Worm (Caenorhabditis elegans) whole organism, mixed stage, embryonic: Measurements from ENCODE around the gene clec-266.

Experiments used
- lsy-2 ChIP-seq: fragments of 150-350 bp; optimal IDR thresholded peaks from 2 replicates; lab custom pipeline; 2014; ENCODE audit warnings: missing biosample characterization, missing genetic modification characterization
- mab-5 ChIP-seq: fragments of 150-350 bp; optimal IDR thresholded peaks from 2 replicates; lab custom pipeline; 2014; ENCODE audit warnings: missing biosample characterization, missing genetic modification characterization
- nhr-12 ChIP-seq: fragments of 150-350 bp; optimal IDR thresholded peaks from 2 replicates; lab custom pipeline; 2014; ENCODE audit warnings: missing biosample characterization, missing genetic modification characterization
- nhr-28 ChIP-seq: fragments of 150-350 bp; optimal IDR thresholded peaks from 2 replicates; lab custom pipeline; 2014; ENCODE audit warnings: missing biosample characterization, missing genetic modification characterization
- snpc-4 ChIP-seq: fragments of 150-350 bp; optimal IDR thresholded peaks from 2 replicates; lab custom pipeline; 2014; ENCODE audit warnings: missing biosample characterization, missing genetic modification characterization
- sptf-1 ChIP-seq: sonication (generic microtip); optimal IDR thresholded peaks from 2 replicates; lab custom pipeline; 2017; ENCODE audit warnings: mild to moderate bottlenecking, missing genetic modification characterization, moderate library complexity, missing compliant biosample characterization
- unc-120 ChIP-seq: sonication (generic microtip); optimal IDR thresholded peaks from 2 replicates; lab custom pipeline; 2017; ENCODE audit warnings: missing genetic modification characterization, missing compliant biosample characterization; ENCODE audit not compliant: poor library complexity, severe bottlenecking
- unc-62 ChIP-seq: fragments of 150-350 bp; optimal IDR thresholded peaks from 2 replicates; lab custom pipeline; 2014; ENCODE audit warnings: missing biosample characterization, missing genetic modification reagents, missing genetic modification characterization
- ztf-11 ChIP-seq: fragments of 150-350 bp; optimal IDR thresholded peaks from 2 replicates; lab custom pipeline; 2014; ENCODE audit warnings: missing biosample characterization, missing genetic modification characterization

DNA sequence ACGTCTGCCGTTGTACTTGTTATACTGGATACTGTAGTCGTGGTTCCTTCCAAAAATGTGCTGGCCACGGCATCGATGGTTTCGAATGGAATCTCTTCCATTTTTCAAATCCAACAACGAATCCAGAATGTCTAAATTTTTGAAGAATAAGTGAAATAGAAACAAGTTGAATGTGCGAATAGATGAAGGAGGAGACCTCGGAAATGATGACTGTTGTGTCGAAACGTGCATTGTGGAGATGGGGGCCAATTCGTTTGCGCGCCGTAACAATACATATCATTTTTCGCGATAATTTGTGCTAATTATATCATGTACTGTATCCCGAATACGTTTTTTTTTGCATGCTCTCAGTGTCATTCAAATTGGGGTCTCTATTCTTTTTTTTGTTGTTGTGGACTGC, 12.5 kb upstream of the clec-266 start, which contains the start of gene aexr-1:
- TF ChIP-seq nhr-28 (tag; lab: Kevin White, UChicago) = no peak
- no peak for TF ChIP-seq nhr-12 (tag; lab: Kevin White, UChicago)
- no peak for TF ChIP-seq ztf-11
- TF ChIP-seq unc-120 (tag; lab: Kevin White, UChicago) = no peak
- no peak for TF ChIP-seq snpc-4 (tag; lab: Kevin White, UChicago)
- TF ChIP-seq unc-62 (GFP tag; lab: Kevin White, UChicago) = no peak
- no peak for TF ChIP-seq lsy-2 (tag; lab: Kevin White, UChicago)
- no peak for TF ChIP-seq mab-5
- no peak for TF ChIP-seq sptf-1 (tag; lab: Kevin White, UChicago)
